Worm (Caenorhabditis elegans): Measurements from ENCODE around the gene hlh-13.

DNA sequence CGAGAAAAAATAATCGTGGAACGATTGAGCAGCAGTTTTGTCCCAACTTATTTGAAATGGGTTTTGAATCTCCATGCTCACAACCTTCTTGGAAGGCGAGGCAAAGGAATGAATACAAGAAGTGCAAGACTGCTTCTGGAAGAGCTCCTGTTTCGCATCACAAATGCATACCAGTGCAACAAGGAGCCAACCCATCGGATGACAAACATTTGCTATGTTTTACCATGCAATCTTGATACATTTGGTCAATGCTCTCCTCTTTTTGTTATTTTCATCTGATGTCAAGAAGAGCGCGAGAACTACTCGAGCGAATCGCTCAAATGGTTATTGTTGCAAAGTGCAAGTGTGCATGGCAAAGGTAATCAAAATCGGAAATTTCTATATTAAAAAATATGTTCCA is 25.1 kb downstream of the hlh-13 start, which contains the start of gene mec-18:
- TF ChIP-seq ceh-48 (tag; optimal IDR thresholded peaks at IDR 0.05) (no peak), ceh-34 (tag; optimal IDR thresholded peaks at IDR 0.05) (no peak), ama-1 (optimal IDR thresholded peaks at IDR 0.05) (no peak)

Measured in whole organism, late embryonic.